Worm (Caenorhabditis elegans): ENCODE data around the gene F18G5.1.

Gene F18G5.1

DNA sequence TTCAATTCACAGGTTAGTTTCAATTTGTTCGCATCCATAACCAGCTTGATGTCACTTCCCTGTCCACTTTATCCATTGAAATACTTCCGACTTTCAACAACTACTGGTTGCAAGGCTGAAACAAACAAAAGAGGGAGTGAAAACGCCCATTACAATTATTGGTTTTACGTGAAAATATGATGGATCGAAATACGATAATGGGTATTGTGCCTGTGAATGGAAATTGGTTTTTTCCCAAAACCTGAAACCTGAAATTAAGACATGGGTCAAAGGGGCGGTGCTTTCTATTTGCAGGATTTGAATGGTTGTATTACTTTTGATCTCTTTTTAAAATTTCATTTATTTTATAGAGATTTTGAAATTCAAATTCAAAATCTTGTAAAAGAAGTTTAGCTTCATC is 39.2 kb downstream of the F18G5.1 start, which contains the start of gene B0416.2:
Gene B0416.2, plus strand, starts transcription at position 301 of the 400 bp plus-strand sequence.
- TF ChIP-seq nhr-84 (tag; optimal IDR thresholded peaks at IDR 0.05) = no peak
- no peak for TF ChIP-seq blmp-1 (tag; optimal IDR thresholded peaks at IDR 0.05)
- no peak for TF ChIP-seq ets-5 (GFP tag; IDR thresholded peaks at IDR 0.05)
- no peak for TF ChIP-seq xbp-1 (tag; optimal IDR thresholded peaks at IDR 0.05)
- no peak for TF ChIP-seq mef-2 (tag; optimal IDR thresholded peaks at IDR 0.05)
- TF ChIP-seq unc-62 (GFP tag; optimal IDR thresholded peaks at IDR 0.05) = no peak
- TF ChIP-seq tlp-1 (tag; optimal IDR thresholded peaks at IDR 0.05) = no peak
- TF ChIP-seq unc-30 (tag; optimal IDR thresholded peaks at IDR 0.05) = no peak
- TF ChIP-seq aha-1 (tag; optimal IDR thresholded peaks at IDR 0.05) = no peak
- TF ChIP-seq grh-1 (GFP tag; IDR thresholded peaks at IDR 0.05) = no peak
- no peak for TF ChIP-seq snpc-4 (tag; optimal IDR thresholded peaks at IDR 0.05)
- TF ChIP-seq nhr-28 (tag; optimal IDR thresholded peaks at IDR 0.05) = no peak

DNA sequence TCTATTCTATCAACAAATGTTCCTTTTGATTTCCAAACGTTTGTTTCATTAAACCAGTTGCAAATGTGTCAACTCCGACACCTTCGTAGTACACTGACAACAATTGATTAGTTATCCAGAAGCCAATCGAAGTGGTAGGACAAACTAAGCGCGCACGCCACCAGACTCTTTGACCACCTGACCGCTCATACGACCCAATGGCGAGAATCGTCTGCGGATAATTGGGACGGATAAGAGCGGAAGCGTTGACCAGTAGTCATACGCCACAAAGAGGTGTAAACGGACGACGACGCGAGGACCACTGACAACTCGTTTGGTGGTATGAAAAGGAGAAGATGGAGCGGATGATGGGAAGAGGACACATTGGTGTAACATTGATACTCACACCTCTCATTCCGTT is 40.7 kb downstream of the F18G5.1 start:
- TF ChIP-seq rnt-1 (tag; optimal IDR thresholded peaks at IDR 0.05) (no peak), nhr-19 (GFP tag; conservative IDR thresholded peaks at IDR 0.05) (no peak), ztf-11 (tag; optimal IDR thresholded peaks at IDR 0.05) (no peak), elt-2 (tag; optimal IDR thresholded peaks at IDR 0.05) (no peak), lin-13 (GFP tag; optimal IDR thresholded peaks at IDR 0.05) (no peak), unc-98 (GFP tag; IDR thresholded peaks at IDR 0.05) (no peak), egl-27 (tag; optimal IDR thresholded peaks at IDR 0.05) (no peak), unc-130 (tag; optimal IDR thresholded peaks at IDR 0.05) (no peak), nhr-84 (tag; optimal IDR thresholded peaks at IDR 0.05) (no peak), efl-3 (GFP tag; optimal IDR thresholded peaks at IDR 0.05) (no peak), ceh-90 (tag; optimal IDR thresholded peaks at IDR 0.05) (no peak), nhr-237 (tag; optimal IDR thresholded peaks at IDR 0.05) (no peak), ceh-63 (GFP tag; optimal IDR thresholded peaks at IDR 0.05) (no peak), jun-1 (tag; optimal IDR thresholded peaks at IDR 0.05) (no peak), aha-1 (tag; optimal IDR thresholded peaks at IDR 0.05) (no peak), mab-9 (GFP tag; IDR thresholded peaks at IDR 0.05) (no peak), ceh-88 (GFP tag; IDR thresholded peaks at IDR 0.05) (no peak), hlh-4 (tag; optimal IDR thresholded peaks at IDR 0.05) (no peak)

DNA sequence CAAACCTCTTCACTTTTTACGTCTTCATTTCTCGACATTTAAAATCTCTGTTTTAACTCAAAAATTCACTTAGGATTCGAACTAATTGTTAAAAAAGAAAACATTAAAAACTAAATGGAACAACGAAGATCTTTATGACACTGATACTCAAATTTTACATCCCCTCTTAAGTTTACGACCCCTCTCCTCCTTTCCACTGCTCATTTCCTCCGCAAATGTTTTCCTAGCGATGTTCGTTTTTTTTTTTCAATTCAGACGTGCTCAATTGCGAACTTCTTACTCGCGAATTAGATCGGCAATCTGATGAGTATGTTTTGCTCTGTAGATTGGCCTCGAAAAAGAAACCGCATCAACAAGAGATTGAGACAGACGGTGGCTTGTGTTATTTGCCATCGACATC is 43.1 kb downstream of the F18G5.1 start:
- TF ChIP-seq rnt-1 (tag; optimal IDR thresholded peaks at IDR 0.05) (no peak), sptf-1 (tag; optimal IDR thresholded peaks at IDR 0.05) (no peak), nhr-85 (tag) (no peak), dpl-1 (GFP tag; optimal IDR thresholded peaks at IDR 0.05) (no peak), efl-3 (GFP tag; optimal IDR thresholded peaks at IDR 0.05) (no peak), aha-1 (tag; optimal IDR thresholded peaks at IDR 0.05) (no peak)

DNA sequence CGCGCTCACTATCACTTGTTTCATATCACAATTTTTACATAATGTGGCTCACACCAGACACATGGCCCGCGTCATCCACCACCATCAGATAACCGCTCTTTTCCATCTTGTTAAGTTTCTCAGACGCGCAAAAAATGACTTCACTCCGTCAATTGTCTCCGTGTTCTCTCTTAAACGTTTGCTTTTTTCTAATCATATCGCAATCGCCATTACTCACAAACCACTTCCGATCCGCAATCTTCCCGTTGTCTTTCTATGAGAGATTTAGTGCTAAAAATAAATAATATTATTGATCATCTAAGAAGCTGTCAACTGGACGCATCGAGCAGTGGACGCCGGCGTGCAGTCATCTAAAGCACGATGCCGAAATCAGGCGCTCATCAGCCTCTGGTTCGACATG is 43.8 kb downstream of the F18G5.1 start, which contains the start of gene tmc-2:
Gene tmc-2, plus strand, starts transcription at position 301 of the 400 bp plus-strand sequence.
- no peak for TF ChIP-seq efl-1 (optimal IDR thresholded peaks at IDR 0.05)
- TF ChIP-seq efl-1 (GFP tag; optimal IDR thresholded peaks at IDR 0.05 in 1 of 2) = peak in 1 of 2 experiments; percentile 46
- no peak for TF ChIP-seq sup-37 (GFP tag; optimal IDR thresholded peaks at IDR 0.05)

All from whole organism, L1 larva.